Worm (Caenorhabditis elegans): ENCODE data around the gene srj-19.
A peak's percentile ranks its signal among the peaks of the same experiment; 100 is the strongest.

The srj-19 gene

ce11 chrV:2600543-2600942 is 30.0 kb upstream of the srj-19 start (continued):
- TF ChIP-seq mcd-1 (GFP tag; IDR thresholded peaks at IDR 0.05) (peak; percentile 99), egrh-3 (GFP tag; IDR thresholded peaks at IDR 0.05) (0 out of 2 replicates have a peak, but pooled peaks have one; percentile 11), aptf-3 (GFP tag; IDR thresholded peaks at IDR 0.05) (no peak), ztf-26 (tag; optimal IDR thresholded peaks at IDR 0.05) (peak; percentile 56), B0019.2 (GFP tag; conservative IDR thresholded peaks at IDR 0.05) (no peak), lsy-27 (tag; optimal IDR thresholded peaks at IDR 0.05; ENCODE audit: borderline replicate concordance, insufficient read depth) (no peak), dpff-1 (tag; optimal IDR thresholded peaks at IDR 0.05) (no peak), sea-2 (GFP tag; IDR thresholded peaks at IDR 0.05) (no peak), F33H1.4 (GFP tag; IDR thresholded peaks at IDR 0.05) (peak; percentile 58), F57C9.4 (tag; optimal IDR thresholded peaks at IDR 0.05) (no peak), madf-3 (GFP tag; IDR thresholded peaks at IDR 0.05) (peak; percentile 81; the same call in 1 of the 2 replicates), hlh-26 (GFP tag; conservative IDR thresholded peaks at IDR 0.05) (no peak), hmg-1.2 (GFP tag; IDR thresholded peaks at IDR 0.05) (peak; percentile 81), lin-54 (GFP tag; optimal IDR thresholded peaks at IDR 0.05) (peak; percentile 98), ztf-3 (GFP tag; optimal IDR thresholded peaks at IDR 0.05) (no peak), ZK185.1 (tag; optimal IDR thresholded peaks at IDR 0.05; ENCODE audit: poor library complexity, severe bottlenecking) (no peak), T07F8.4 (tag; optimal IDR thresholded peaks at IDR 0.05) (no peak), F10E7.11 (tag; optimal IDR thresholded peaks at IDR 0.05) (no peak), hmg-20 (GFP tag; IDR thresholded peaks at IDR 0.05) (peak; percentile 67; the same call in 1 of the 2 replicates), zim-3 (tag; optimal IDR thresholded peaks at IDR 0.05) (no peak), ceh-91 (GFP tag; IDR thresholded peaks at IDR 0.05) (peak; percentile 70; the same call in 1 of the 2 replicates), nhr-90 (tag; optimal IDR thresholded peaks at IDR 0.05) (no peak), ztf-6 (GFP tag; IDR thresholded peaks at IDR 0.05) (no peak), dox-1 (GFP tag; IDR thresholded peaks at IDR 0.05) (peak; percentile 92), ceh-27 (GFP tag; optimal IDR thresholded peaks at IDR 0.05) (peak; percentile 82), nfyb-1 (GFP tag; IDR thresholded peaks at IDR 0.05) (peak; percentile 92), ekl-4 (GFP tag; IDR thresholded peaks at IDR 0.05) (peak; percentile 90), bed-2 (GFP tag; IDR thresholded peaks at IDR 0.05) (peak; percentile 81), let-526 (GFP tag; IDR thresholded peaks at IDR 0.05) (peak; percentile 69; the same call in 1 of the 2 replicates), mxl-1 (tag; optimal IDR thresholded peaks at IDR 0.05) (no peak), nfya-1 (tag; optimal IDR thresholded peaks at IDR 0.05; ENCODE audit: borderline replicate concordance, insufficient read depth) (no peak), madf-6 (GFP tag; IDR thresholded peaks at IDR 0.05) (peak; percentile 80), egl-18 (GFP tag; IDR thresholded peaks at IDR 0.05) (0 out of 2 replicates have a peak, but pooled peaks have one; percentile 71), mel-28 (tag; optimal IDR thresholded peaks at IDR 0.05; ENCODE audit: borderline replicate concordance) (no peak), pbrm-1 (GFP tag; IDR thresholded peaks at IDR 0.05) (peak; percentile 95), F22D6.2 (tag; optimal IDR thresholded peaks at IDR 0.05) (peak; percentile 37), ceh-58 (GFP tag; IDR thresholded peaks at IDR 0.05) (no peak), F52B5.7 (tag; optimal IDR thresholded peaks at IDR 0.05) (no peak), akir-1 (GFP tag; optimal IDR thresholded peaks at IDR 0.05) (no peak), zfh-2 (GFP tag; conservative IDR thresholded peaks at IDR 0.05) (peak; percentile 51), attf-6 (GFP tag; IDR thresholded peaks at IDR 0.05) (0 out of 2 replicates have a peak, but pooled peaks have one; percentile 29), nfya-2 (GFP tag; IDR thresholded peaks at IDR 0.05) (0 out of 2 replicates have a peak, but pooled peaks have one; percentile 34), snpc-1.3 (tag; optimal IDR thresholded peaks at IDR 0.05; ENCODE audit: insufficient read depth) (no peak), let-607 (tag; optimal IDR thresholded peaks at IDR 0.05) (peak; percentile 24 to 62), Y53F4B.3 (GFP tag; IDR thresholded peaks at IDR 0.05) (no peak), bed-1 (GFP tag; IDR thresholded peaks at IDR 0.05) (no peak), efl-1 (GFP tag; optimal IDR thresholded peaks at IDR 0.05) (peak; percentile 88), somi-1 (GFP tag; optimal IDR thresholded peaks at IDR 0.05) (no peak)
